Worm (Caenorhabditis elegans) whole organism, L4 larva: ENCODE results near the gene sumv-2.

Source experiments
- F10B5.3 ChIP-seq: sonication (generic microtip); optimal IDR thresholded peaks from 2 replicates; lab custom pipeline; 2016; ENCODE audit warnings: mild to moderate bottlenecking, missing genetic modification characterization, missing compliant biosample characterization
- R02D3.7 ChIP-seq: fragments of 150-350 bp; sonication (generic microtip); optimal IDR thresholded peaks from 3 replicates; lab custom pipeline; 2014; ENCODE audit warnings: missing biosample characterization, missing genetic modification characterization
- aly-2 ChIP-seq: sonication (generic microtip); optimal IDR thresholded peaks from 2 replicates; lab custom pipeline; 2018; ENCODE audit warnings: missing biosample characterization, missing genetic modification characterization
- ama-1 ChIP-seq: fragments of 150-350 bp; optimal IDR thresholded peaks from 2 replicates; lab custom pipeline; 2014; ENCODE audit warnings: inconsistent platforms, mixed read lengths
- fos-1 ChIP-seq: fragments of 150-350 bp; optimal IDR thresholded peaks from 2 replicates; lab custom pipeline; 2014; ENCODE audit warnings: missing biosample characterization, missing genetic modification characterization
- lin-13 ChIP-seq: fragments of 150-350 bp; optimal IDR thresholded peaks from 2 replicates; lab custom pipeline; 2014; ENCODE audit warnings: missing biosample characterization, missing genetic modification reagents, missing genetic modification characterization
- lin-39 ChIP-seq: fragments of 150-350 bp; optimal IDR thresholded peaks from 2 replicates; lab custom pipeline; 2014; ENCODE audit warnings: missing biosample characterization, missing genetic modification reagents, missing genetic modification characterization
- nhr-77 ChIP-seq: fragments of 150-350 bp; optimal IDR thresholded peaks from 2 replicates; lab custom pipeline; 2014; ENCODE audit warnings: missing biosample characterization, missing genetic modification characterization
- saeg-2 ChIP-seq: fragments of 200-800 bp; sonication (Bioruptor generic); IDR thresholded peaks from 2 replicates; pipeline ENCODE4 v1.3.6; 2022; ENCODE audit warnings: missing genetic modification reagents, missing genetic modification characterization, missing compliant biosample characterization
- snpc-4 ChIP-seq: fragments of 150-350 bp; optimal IDR thresholded peaks from 2 replicates; lab custom pipeline; 2014; ENCODE audit warnings: missing biosample characterization, missing genetic modification characterization
- unc-130 ChIP-seq: sonication (generic microtip); optimal IDR thresholded peaks from 2 replicates; lab custom pipeline; 2016; ENCODE audit warnings: missing genetic modification reagents, missing genetic modification characterization, missing compliant biosample characterization
- unc-62 ChIP-seq, 3 experiments: fragments of 150-350 bp in 1 of 3; sonication (generic microtip); optimal IDR thresholded peaks in 2 of 3; peaks in 1 of 3; 1 replicate in 1 of 3; 2 replicates in 2 of 3; lab custom pipeline; 2014 to 2017; ENCODE audit warnings: missing biosample characterization in 3 of 3, missing genetic modification characterization in 3 of 3, missing genetic modification reagents in 3 of 3, missing genotype in 1 of 3
- zfp-3 ChIP-seq: fragments of 200-800 bp; sonication (Bioruptor generic); conservative IDR thresholded peaks from 2 replicates; pipeline ENCODE4 v1.3.6; 2022; ENCODE audit warnings: missing genetic modification reagents, missing genetic modification characterization, missing compliant biosample characterization
- ztf-11 ChIP-seq: fragments of 150-350 bp; optimal IDR thresholded peaks from 2 replicates; lab custom pipeline; 2014; ENCODE audit warnings: missing biosample characterization, missing genetic modification characterization

- TF ChIP-seq fos-1 (no peak), ztf-11 (no peak), F10B5.3 (tag; lab: Kevin White, UChicago) (no peak), nhr-77 (no peak), ama-1 (lab: Kevin White, UChicago) (peak; percentile 19), R02D3.7 (tag; lab: Kevin White, UChicago) (no peak), unc-130 (GFP tag; lab: Kevin White, UChicago) (no peak), lin-39 (tag; lab: Kevin White, UChicago) (no peak), zfp-3 (GFP tag; lab: Robert Waterston, UW) (no peak), saeg-2 (GFP tag; lab: Robert Waterston, UW) (no peak), snpc-4 (tag; lab: Kevin White, UChicago) (no peak), lin-13 (GFP tag; lab: Kevin White, UChicago) (no peak), aly-2 (no peak), unc-62 (GFP tag; optimal IDR thresholded peaks at IDR 0.05 in 1 of 2; lab: Kevin White, UChicago) (peak in 1 of 2 experiments; percentile 78), unc-62 (tag; optimal IDR thresholded peaks at IDR 0.05; lab: Kevin White, UChicago) (no peak)
Observed at ce11 chrV:4628517-4628930, 11.2 kb downstream of the sumv-2 start, which contains the start of gene pmt-2.
